In the genomic region with DNA sequence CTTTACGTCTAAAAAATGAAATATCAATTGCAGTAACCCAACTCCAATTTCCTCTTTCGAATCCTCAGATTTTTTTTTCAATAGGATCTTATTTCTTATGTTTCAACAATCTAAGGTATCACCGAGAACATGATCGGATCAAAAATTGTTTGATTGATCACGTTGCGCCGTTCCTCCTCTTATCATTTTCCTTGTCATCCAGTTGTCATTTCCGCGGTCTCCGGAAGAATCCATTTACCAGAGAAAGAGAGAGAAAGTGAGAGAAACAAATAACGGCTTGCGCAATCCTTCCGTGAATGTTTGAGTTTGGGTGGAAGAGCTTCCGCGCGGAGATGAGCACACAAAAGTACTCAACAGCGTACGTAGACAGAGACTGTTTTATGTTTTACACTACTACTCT, we compare ENCODE assay signal across 7 worm cellular contexts.
TF ChIP-seq lines count a peak whose summit lies in the region.

No protein-coding gene starts in this region.

TF ChIP-seq in whole organism, L1 larva, 84 proteins besides CTCF, POLR2A, EP300 and RAD21:
- TF ChIP-seq blmp-1 (tag; optimal IDR thresholded peaks at IDR 0.05; lab: Kevin White, UChicago) (peak; percentile 84), pag-3 (tag; optimal IDR thresholded peaks at IDR 0.05; lab: Kevin White, UChicago; ENCODE audit: borderline replicate concordance, insufficient read depth) (no peak), dsc-1 (tag; optimal IDR thresholded peaks at IDR 0.05; lab: Kevin White, UChicago) (no peak), jun-1 (tag; optimal IDR thresholded peaks at IDR 0.05; lab: Kevin White, UChicago) (no peak), nhr-76 (tag; optimal IDR thresholded peaks at IDR 0.05; lab: Kevin White, UChicago) (no peak), rnt-1 (tag; optimal IDR thresholded peaks at IDR 0.05; lab: Kevin White, UChicago) (no peak)

TF ChIP-seq in whole organism, L2 larva, 48 proteins besides CTCF, POLR2A, EP300 and RAD21:
- TF ChIP-seq mab-5 (tag; optimal IDR thresholded peaks at IDR 0.05; lab: Kevin White, UChicago) (no peak), fos-1 (tag; optimal IDR thresholded peaks at IDR 0.05; lab: Kevin White, UChicago) (peak; percentile 56)

TF ChIP-seq in whole organism, L3 larva, 47 proteins besides CTCF, POLR2A, EP300 and RAD21:
- peak; percentile 13 for TF ChIP-seq elt-2 (tag; optimal IDR thresholded peaks at IDR 0.05; lab: Kevin White, UChicago)
- TF ChIP-seq nhr-43 (tag; optimal IDR thresholded peaks at IDR 0.05; lab: Kevin White, UChicago; ENCODE audit: poor library complexity, severe bottlenecking): no peak

TF ChIP-seq in whole organism, L4 larva, 104 proteins besides CTCF, POLR2A, EP300 and RAD21 (continues in another document):
- TF ChIP-seq dmd-6 (GFP tag; IDR thresholded peaks at IDR 0.05; lab: Robert Waterston, UW) (peak; percentile 93), nhr-102 (tag; optimal IDR thresholded peaks at IDR 0.05; lab: Kevin White, UChicago) (no peak), nhr-28 (tag; optimal IDR thresholded peaks at IDR 0.05; lab: Kevin White, UChicago) (peak; percentile 3), spr-3 (GFP tag; optimal IDR thresholded peaks at IDR 0.05; lab: Kevin White, UChicago) (no peak), aly-2 (tag; optimal IDR thresholded peaks at IDR 0.05; lab: Kevin White, UChicago) (no peak), hlh-11 (tag; optimal IDR thresholded peaks at IDR 0.05; lab: Kevin White, UChicago) (peak; percentile 32), ceh-28 (tag; optimal IDR thresholded peaks at IDR 0.05; lab: Kevin White, UChicago) (no peak), ceh-32 (tag; optimal IDR thresholded peaks at IDR 0.05; lab: Kevin White, UChicago; ENCODE audit: poor library complexity) (no peak), pha-4 (GFP tag; IDR thresholded peaks at IDR 0.05; lab: Robert Waterston, UW) (no peak), pha-4 (tag; optimal IDR thresholded peaks at IDR 0.05; lab: Kevin White, UChicago) (no peak), aha-1 (tag; lab: Kevin White, UChicago) (peak; percentile 30), gei-8 (GFP tag; optimal IDR thresholded peaks at IDR 0.05; lab: Kevin White, UChicago) (no peak), ctbp-1 (GFP tag; IDR thresholded peaks at IDR 0.05; lab: Robert Waterston, UW) (no peak), ceh-20 (GFP tag; IDR thresholded peaks at IDR 0.05; lab: Robert Waterston, UW) (no peak), mxl-3 (GFP tag; optimal IDR thresholded peaks at IDR 0.05; lab: Kevin White, UChicago) (peak; percentile 31), nhr-111 (GFP tag; optimal IDR thresholded peaks at IDR 0.05; lab: Kevin White, UChicago) (no peak), lin-13 (GFP tag; optimal IDR thresholded peaks at IDR 0.05; lab: Kevin White, UChicago) (no peak), dve-1 (tag; optimal IDR thresholded peaks at IDR 0.05; lab: Kevin White, UChicago; ENCODE audit: insufficient read depth) (peak; percentile 7), tag-97 (GFP tag; IDR thresholded peaks at IDR 0.05; lab: Robert Waterston, UW) (no peak), ceh-62 (tag; optimal IDR thresholded peaks at IDR 0.05; lab: Kevin White, UChicago) (no peak)

TF ChIP-seq in whole organism, late embryonic, 69 proteins besides CTCF, POLR2A, EP300 and RAD21:
- TF ChIP-seq elt-4 (tag; optimal IDR thresholded peaks at IDR 0.05; lab: Kevin White, UChicago) (no peak), ceh-22 (tag; optimal IDR thresholded peaks at IDR 0.05; lab: Kevin White, UChicago) (no peak), unc-55 (GFP tag; optimal IDR thresholded peaks at IDR 0.05; lab: Kevin White, UChicago) (peak; percentile 56)

TF ChIP-seq in whole organism, mixed stage, embryonic, 35 proteins besides CTCF, POLR2A, EP300 and RAD21:
- TF ChIP-seq zip-8 (tag; optimal IDR thresholded peaks at IDR 0.05; lab: Kevin White, UChicago) (peak; percentile 13), unc-62 (GFP tag; optimal IDR thresholded peaks at IDR 0.05; lab: Kevin White, UChicago) (peak; percentile 77), blmp-1 (tag; optimal IDR thresholded peaks at IDR 0.05; lab: Kevin White, UChicago) (peak; percentile 44), ceh-43 (GFP tag; optimal IDR thresholded peaks at IDR 0.05; lab: Kevin White, UChicago) (no peak), ceh-83 (GFP tag; optimal IDR thresholded peaks at IDR 0.05; lab: Kevin White, UChicago) (no peak)

TF ChIP-seq in whole organism, young adult, 124 proteins besides CTCF, POLR2A, EP300 and RAD21:
- TF ChIP-seq F39B2.1 (GFP tag; IDR thresholded peaks at IDR 0.05; lab: Robert Waterston, UW): no peak
- TF ChIP-seq unc-62 (GFP tag; optimal IDR thresholded peaks at IDR 0.05; lab: Kevin White, UChicago): peak; percentile 42
- TF ChIP-seq F10E7.11 (tag; optimal IDR thresholded peaks at IDR 0.05; lab: Kevin White, UChicago): no peak
- peak; percentile 68 for TF ChIP-seq nhr-80 (tag; optimal IDR thresholded peaks at IDR 0.05; lab: Kevin White, UChicago)
